Fruit fly (Drosophila melanogaster) whole organism, embryonic: Measurements from ENCODE around the gene CG7512.

ENCODE experiments used
- Abd-B ChIP-seq: fragments of 200-800 bp; sonication (Bioruptor generic); optimal IDR thresholded peaks from 2 replicates; lab custom pipeline; 2018; ENCODE audit warnings: missing biosample characterization, mild to moderate bottlenecking, missing genetic modification characterization, moderate library complexity
- Adf1 ChIP-seq: fragments of 200-800 bp; sonication (Bioruptor generic); IDR thresholded peaks from 2 replicates; pipeline ENCODE4 v1.3.6; 2022; ENCODE audit warnings: missing biosample characterization, missing genetic modification characterization
- Bdp1 ChIP-seq: fragments of 200-800 bp; sonication (Bioruptor generic); optimal IDR thresholded peaks from 3 replicates; lab custom pipeline; 2016; ENCODE audit warnings: missing biosample characterization, missing genetic modification characterization
- Bteb2 ChIP-seq: fragments of 200-800 bp; sonication (Bioruptor generic); optimal IDR thresholded peaks from 2 replicates; lab custom pipeline; 2016; ENCODE audit warnings: missing biosample characterization, missing genetic modification characterization
- CG1024 ChIP-seq: fragments of 200-800 bp; sonication (Bioruptor generic); IDR thresholded peaks from 2 replicates; pipeline ENCODE4 v1.3.6; 2022; ENCODE audit warnings: missing biosample characterization, missing genetic modification characterization
- CG10321 ChIP-seq: fragments of 200-800 bp; sonication (Bioruptor generic); IDR thresholded peaks from 2 replicates; pipeline ENCODE4 v1.3.6; 2022; ENCODE audit warnings: missing biosample characterization, missing genetic modification characterization
- CG10462 ChIP-seq: fragments of 200-800 bp; sonication (Bioruptor generic); optimal IDR thresholded peaks from 2 replicates; lab custom pipeline; 2016; ENCODE audit warnings: missing biosample characterization, missing genetic modification characterization
- CG11560 ChIP-seq: fragments of 200-800 bp; sonication (Bioruptor generic); IDR thresholded peaks from 3 replicates; pipeline ENCODE4 v1.3.6; 2022; ENCODE audit warnings: missing biosample characterization, missing genetic modification characterization
- CG14050 ChIP-seq: fragments of 200-800 bp; sonication (Bioruptor generic); IDR thresholded peaks from 3 replicates; pipeline ENCODE4 v1.3.6; 2022; ENCODE audit warnings: missing biosample characterization, missing genetic modification characterization
- CG16813 ChIP-seq: fragments of 200-800 bp; sonication (Bioruptor generic); IDR thresholded peaks from 3 replicates; pipeline ENCODE4 v1.3.6; 2022; ENCODE audit warnings: missing biosample characterization, missing genetic modification characterization; ENCODE audit not compliant: partially characterized antibody
- CG16815 ChIP-seq: fragments of 200-800 bp; sonication (Bioruptor generic); optimal IDR thresholded peaks from 3 replicates; lab custom pipeline; 2017; ENCODE audit warnings: missing biosample characterization, mild to moderate bottlenecking, missing genetic modification characterization
- CG17385 ChIP-seq: fragments of 200-800 bp; sonication (Bioruptor generic); optimal IDR thresholded peaks from 3 replicates; lab custom pipeline; 2018; ENCODE audit warnings: missing biosample characterization, mild to moderate bottlenecking, missing genetic modification characterization
- CG17829 ChIP-seq: fragments of 200-800 bp; optimal IDR thresholded peaks from 2 replicates; lab custom pipeline; 2019; ENCODE audit warnings: missing biosample characterization, mild to moderate bottlenecking, missing genetic modification characterization, moderate library complexity
- CG3281 ChIP-seq: fragments of 200-800 bp; sonication (Bioruptor generic); optimal IDR thresholded peaks from 3 replicates; lab custom pipeline; 2017; ENCODE audit warnings: missing biosample characterization, mild to moderate bottlenecking, missing genetic modification characterization
- CG3407 ChIP-seq: fragments of 200-800 bp; sonication (Bioruptor generic); optimal IDR thresholded peaks from 2 replicates; lab custom pipeline; 2018; ENCODE audit warnings: missing biosample characterization, mild to moderate bottlenecking, missing genetic modification characterization
- CG4328 ChIP-seq: fragments of 200-800 bp; sonication (Bioruptor generic); optimal IDR thresholded peaks from 3 replicates; lab custom pipeline; 2017; ENCODE audit warnings: missing biosample characterization, missing genetic modification reagents, missing genetic modification characterization
- CG4707 ChIP-seq: fragments of 200-800 bp; sonication (Bioruptor generic); optimal IDR thresholded peaks from 2 replicates; lab custom pipeline; 2018; ENCODE audit warnings: missing biosample characterization, mild to moderate bottlenecking, missing genetic modification characterization, moderate library complexity
- CG5180 ChIP-seq: fragments of 200-800 bp; sonication (Bioruptor generic); optimal IDR thresholded peaks from 3 replicates; lab custom pipeline; 2017; ENCODE audit warnings: missing biosample characterization, missing genetic modification characterization, mild to moderate bottlenecking, moderate library complexity, missing genetic modification reagents
- CG6254 ChIP-seq: fragments of 200-800 bp; sonication (Bioruptor generic); optimal IDR thresholded peaks from 3 replicates; lab custom pipeline; 2017; ENCODE audit warnings: mild to moderate bottlenecking, missing biosample characterization, missing genetic modification reagents, missing genetic modification characterization
- CG6854 ChIP-seq: fragments of 200-800 bp; sonication (Bioruptor generic); optimal IDR thresholded peaks from 3 replicates; lab custom pipeline; 2017; ENCODE audit warnings: missing biosample characterization, mild to moderate bottlenecking, missing genetic modification characterization
- CG7271 ChIP-seq: fragments of 200-800 bp; sonication (Bioruptor generic); optimal IDR thresholded peaks from 2 replicates; lab custom pipeline; 2018; ENCODE audit warnings: missing biosample characterization, mild to moderate bottlenecking, missing genetic modification characterization, moderate library complexity
- CG8388 ChIP-seq: fragments of 200-800 bp; sonication (Bioruptor generic); optimal IDR thresholded peaks from 2 replicates; lab custom pipeline; 2019; ENCODE audit warnings: missing biosample characterization, mild to moderate bottlenecking, missing genetic modification characterization, moderate library complexity
- CG9797 ChIP-seq: fragments of 200-800 bp; sonication (Bioruptor generic); optimal IDR thresholded peaks from 3 replicates; lab custom pipeline; 2018; ENCODE audit warnings: missing biosample characterization, mild to moderate bottlenecking, missing genetic modification characterization
- CHES-1-like ChIP-seq: fragments of 200-800 bp; sonication (Bioruptor generic); optimal IDR thresholded peaks from 2 replicates; lab custom pipeline; 2016; ENCODE audit warnings: missing biosample characterization, missing genetic modification characterization
- Chrac-16 ChIP-seq: fragments of 200-800 bp; sonication (Bioruptor generic); optimal IDR thresholded peaks from 3 replicates; lab custom pipeline; 2016; ENCODE audit warnings: missing biosample characterization, missing genetic modification characterization
- E2f1 ChIP-seq: fragments of 200-800 bp; sonication (Bioruptor generic); IDR thresholded peaks from 2 replicates; pipeline ENCODE4 v1.3.6; 2022; ENCODE audit warnings: missing biosample characterization, missing genetic modification characterization
- Eip74EF ChIP-seq, 2 experiments: fragments of 200-800 bp in 1 of 2; fragments of >200 bp in 1 of 2; sonication (Bioruptor generic) in 1 of 2; optimal IDR thresholded peaks; 2 replicates each; lab custom pipeline; 2017 to 2019; ENCODE audit warnings: missing biosample characterization in 2 of 2, missing genetic modification characterization in 2 of 2, mild to moderate bottlenecking in 1 of 2, moderate library complexity in 1 of 2
- GATAe ChIP-seq: fragments of 200-800 bp; sonication (Bioruptor generic); conservative IDR thresholded peaks from 2 replicates; pipeline ENCODE4 v1.3.6; 2022; ENCODE audit warnings: missing biosample characterization, missing genetic modification characterization
- Gsc ChIP-seq: fragments of 200-800 bp; sonication (Bioruptor generic); IDR thresholded peaks from 2 replicates; pipeline ENCODE4 v1.3.6; 2022; ENCODE audit warnings: missing biosample characterization, missing genetic modification characterization
- HLHmδ ChIP-seq: fragments of 200-800 bp; sonication (Bioruptor generic); optimal IDR thresholded peaks from 2 replicates; lab custom pipeline; 2018; ENCODE audit warnings: missing biosample characterization, mild to moderate bottlenecking, missing genetic modification characterization, moderate library complexity
- Hsf ChIP-seq: fragments of 200-800 bp; sonication (Bioruptor generic); optimal IDR thresholded peaks from 3 replicates; lab custom pipeline; 2016; ENCODE audit warnings: missing biosample characterization, missing genetic modification characterization
- Opbp ChIP-seq: fragments of 200-800 bp; sonication (Bioruptor generic); IDR thresholded peaks from 3 replicates; pipeline ENCODE4 v1.3.6; 2022; ENCODE audit warnings: missing biosample characterization, missing genetic modification characterization; ENCODE audit not compliant: partially characterized antibody
- ab ChIP-seq: fragments of 200-800 bp; sonication (Bioruptor generic); optimal IDR thresholded peaks from 2 replicates; lab custom pipeline; 2016; ENCODE audit warnings: missing biosample characterization, missing genetic modification characterization
- amos ChIP-seq: fragments of 200-800 bp; sonication (Bioruptor generic); IDR thresholded peaks from 2 replicates; pipeline ENCODE4 v1.3.6; 2022; ENCODE audit warnings: missing biosample characterization, missing genetic modification characterization; ENCODE audit not compliant: partially characterized antibody
- caup ChIP-seq: fragments of 200-800 bp; sonication (Bioruptor generic); optimal IDR thresholded peaks from 3 replicates; lab custom pipeline; 2017; ENCODE audit warnings: missing biosample characterization, mild to moderate bottlenecking, missing genetic modification characterization, moderate library complexity; ENCODE audit not compliant: severe bottlenecking
- da ChIP-seq: fragments of 200-800 bp; sonication (Bioruptor generic); optimal IDR thresholded peaks from 2 replicates; lab custom pipeline; 2016; ENCODE audit warnings: missing biosample characterization, missing genetic modification characterization
- dpn ChIP-seq, 2 experiments: fragments of 200-800 bp; sonication (Bioruptor generic); optimal IDR thresholded peaks; 3 replicates each; lab custom pipeline; 2016; ENCODE audit warnings: missing biosample characterization in 2 of 2, missing genetic modification characterization in 2 of 2
- emc ChIP-seq: fragments of 200-800 bp; sonication (Bioruptor generic); optimal IDR thresholded peaks from 2 replicates; lab custom pipeline; 2016; ENCODE audit warnings: missing biosample characterization, missing genetic modification characterization
- esg ChIP-seq: fragments of 200-800 bp; sonication (Bioruptor generic); conservative IDR thresholded peaks from 2 replicates; pipeline ENCODE4 v1.3.6; 2022; ENCODE audit warnings: missing biosample characterization, missing genetic modification characterization
- grau ChIP-seq: fragments of 200-800 bp; optimal IDR thresholded peaks from 3 replicates; lab custom pipeline; 2019; ENCODE audit warnings: missing biosample characterization, mild to moderate bottlenecking, missing genetic modification characterization, moderate library complexity
- ken ChIP-seq: fragments of 200-800 bp; sonication (Bioruptor generic); IDR thresholded peaks from 3 replicates; pipeline ENCODE4 v1.3.6; 2022; ENCODE audit warnings: missing biosample characterization, missing genetic modification characterization
- otp ChIP-seq: fragments of 200-800 bp; sonication (Bioruptor generic); IDR thresholded peaks from 3 replicates; pipeline ENCODE4, ENCODE4 v1.3.6; 2022; ENCODE audit warnings: missing biosample characterization, missing genetic modification characterization
- phol ChIP-seq: fragments of 200-800 bp; sonication (Bioruptor generic); optimal IDR thresholded peaks from 3 replicates; lab custom pipeline; 2018; ENCODE audit warnings: missing biosample characterization, mild to moderate bottlenecking, missing genetic modification characterization, moderate library complexity
- ranshi ChIP-seq: fragments of 200-800 bp; sonication (Bioruptor generic); IDR thresholded peaks from 2 replicates; pipeline ENCODE4 v1.3.6; 2022; ENCODE audit warnings: missing biosample characterization, missing genetic modification characterization
- tap ChIP-seq: fragments of 200-800 bp; optimal IDR thresholded peaks from 3 replicates; lab custom pipeline; 2019; ENCODE audit warnings: missing biosample characterization, mild to moderate bottlenecking, missing genetic modification characterization, moderate library complexity
- tio ChIP-seq: fragments of 200-800 bp; sonication (Bioruptor generic); optimal IDR thresholded peaks from 2 replicates; lab custom pipeline; 2017; ENCODE audit warnings: missing biosample characterization, missing genetic modification characterization, inconsistent platforms
- twi ChIP-seq: fragments of 200-800 bp; optimal IDR thresholded peaks from 2 replicates; lab custom pipeline; 2019; ENCODE audit warnings: missing biosample characterization, mild to moderate bottlenecking, missing genetic modification characterization, moderate library complexity
- vfl ChIP-seq: fragments of 200-800 bp; sonication (Bioruptor generic); optimal IDR thresholded peaks from 2 replicates; lab custom pipeline; 2016; ENCODE audit warnings: missing biosample characterization, missing genetic modification characterization
- z ChIP-seq: fragments of 200-800 bp; sonication (Bioruptor generic); IDR thresholded peaks from 3 replicates; pipeline ENCODE4 v1.3.6; 2022; ENCODE audit warnings: missing biosample characterization, missing genetic modification characterization

CG7512 gene

dm6 chr3L:11552996-11553671 lies 39.6 kb downstream of the CG7512 start (continued):
- TF ChIP-seq CG6254 (GFP tag; lab: Kevin White, UChicago) (peak; percentile 22), CG17829 (tag; lab: Kevin White, UChicago) (peak; percentile 62), Abd-B (GFP tag; lab: Kevin White, UChicago) (no peak), CG6854 (GFP tag; lab: Kevin White, UChicago) (peak; percentile 29), CG4328 (no peak), E2f1 (GFP tag; lab: Robert Waterston, UW) (no peak; the same call in 1 of the 2 replicates), esg (GFP tag; lab: Robert Waterston, UW) (no peak), ranshi (no peak), CG17385 (peak; percentile 26), Opbp (GFP tag; lab: Robert Waterston, UW) (peak; percentile 40; the same call in 1 of the 3 replicates), CHES-1-like (peak; percentile 8), CG4707 (GFP tag; lab: Kevin White, UChicago) (no peak), CG16813 (GFP tag; lab: Robert Waterston, UW) (no peak; the same call in 2 of the 3 replicates), CG3407 (peak; percentile 1), ken (GFP tag; lab: Robert Waterston, UW) (0 out of 3 replicates have a peak, but pooled peaks have one; percentile 40), CG5180 (GFP tag; lab: Kevin White, UChicago) (peak; percentile 75), ab (GFP tag; lab: Kevin White, UChicago) (no peak), CG8388 (GFP tag; lab: Kevin White, UChicago) (no peak), emc (GFP tag; lab: Kevin White, UChicago) (no peak), da (GFP tag; lab: Kevin White, UChicago) (no peak), Bteb2 (GFP tag; lab: Kevin White, UChicago) (no peak), Eip74EF (GFP tag; optimal IDR thresholded peaks at IDR 0.05; lab: Kevin White, UChicago) (peak in 1 of 2 experiments; percentile 67), tio (GFP tag; lab: Kevin White, UChicago) (no peak), CG9797 (GFP tag; lab: Kevin White, UChicago) (no peak), CG14050 (GFP tag; lab: Robert Waterston, UW) (no peak), Adf1 (GFP tag; lab: Robert Waterston, UW) (peak; percentile 84), Hsf (GFP tag; lab: Kevin White, UChicago) (no peak), CG10462 (GFP tag; lab: Kevin White, UChicago) (no peak), otp (peak; percentile 29; the same call in 1 of the 3 replicates), CG16815 (GFP tag; lab: Kevin White, UChicago) (no peak), dpn (GFP tag; optimal IDR thresholded peaks at IDR 0.05; lab: Kevin White, UChicago) (peak in 1 of 2 experiments; percentile 10), amos (no peak; the same call in 1 of the 2 replicates), Bdp1 (GFP tag; lab: Kevin White, UChicago) (no peak), Chrac-16 (GFP tag; lab: Kevin White, UChicago) (no peak), caup (GFP tag; lab: Kevin White, UChicago) (peak; percentile 68), CG11560 (no peak), HLHmδ (GFP tag; lab: Kevin White, UChicago) (peak; percentile 15), CG1024 (0 out of 2 replicates have a peak, but pooled peaks have one; percentile 6), z (peak; percentile 71; the same call in 2 of the 3 replicates), CG7271 (tag; lab: Kevin White, UChicago) (no peak), phol (tag; lab: Kevin White, UChicago) (no peak), CG3281 (GFP tag; lab: Kevin White, UChicago) (no peak), twi (tag; lab: Kevin White, UChicago) (no peak), CG10321 (GFP tag; lab: Robert Waterston, UW) (no peak), GATAe (GFP tag; lab: Robert Waterston, UW) (no peak), tap (tag; lab: Kevin White, UChicago) (peak; percentile 18), Gsc (no peak), grau (peak; percentile 18), vfl (GFP tag; lab: Kevin White, UChicago) (peak; percentile 29)
